Fruit fly (Drosophila melanogaster): ENCODE measurements around the gene frc.

DNA sequence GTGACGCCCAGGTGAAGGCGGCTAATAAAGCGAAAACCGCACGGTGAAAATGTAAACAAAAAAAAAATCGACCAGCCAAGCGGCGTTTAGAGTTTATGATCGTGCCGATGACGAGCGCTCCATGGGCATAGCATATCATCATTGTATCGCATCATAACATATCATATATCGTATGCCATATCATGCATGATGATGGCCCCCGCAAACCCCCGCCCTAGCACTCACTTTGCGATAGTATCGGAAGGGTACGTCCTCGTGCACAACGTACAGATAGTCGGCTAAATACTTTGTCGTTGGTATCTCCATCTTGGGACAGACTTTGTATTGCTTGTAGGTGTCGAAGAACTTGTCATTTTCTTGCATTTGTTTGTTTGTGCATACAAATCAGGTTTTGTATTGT, 29.7 kb downstream of the frc start:
- no peak for TF ChIP-seq h (optimal IDR thresholded peaks at IDR 0.05)
- TF ChIP-seq Sin3A (optimal IDR thresholded peaks at IDR 0.05): no peak
- no peak for TF ChIP-seq insv (optimal IDR thresholded peaks at IDR 0.05)
- TF ChIP-seq Myc (optimal IDR thresholded peaks at IDR 0.05): no peak
